Worm (Caenorhabditis elegans) whole organism, early embryonic: ENCODE results near the gene W07G4.2.

Experiments
- B0310.2 ChIP-seq: sonication (generic microtip); optimal IDR thresholded peaks from 2 replicates; lab custom pipeline; 2016; ENCODE audit warnings: mild to moderate bottlenecking, missing genetic modification characterization, missing compliant biosample characterization
- F13C5.2 ChIP-seq: sonication (generic microtip); optimal IDR thresholded peaks from 2 replicates; lab custom pipeline; 2017; ENCODE audit warnings: mild to moderate bottlenecking, missing genetic modification characterization, inconsistent platforms, missing compliant biosample characterization
- aly-1 ChIP-seq: sonication (generic microtip); optimal IDR thresholded peaks from 2 replicates; lab custom pipeline; 2016; ENCODE audit warnings: missing genetic modification characterization, missing compliant biosample characterization
- ama-1 ChIP-seq: fragments of 150-350 bp; optimal IDR thresholded peaks from 2 replicates; lab custom pipeline; 2014
- ceh-13 ChIP-seq: fragments of 200-800 bp; sonication (Bioruptor generic); optimal IDR thresholded peaks from 2 replicates; lab custom pipeline; 2018; ENCODE audit warnings: mild to moderate bottlenecking, missing genetic modification characterization, missing compliant biosample characterization
- ceh-36 ChIP-seq: sonication (generic microtip); optimal IDR thresholded peaks from 2 replicates; lab custom pipeline; 2016; ENCODE audit warnings: missing genetic modification characterization, inconsistent platforms, missing compliant biosample characterization
- ets-7 ChIP-seq: sonication (generic microtip); optimal IDR thresholded peaks from 2 replicates; lab custom pipeline; 2016; ENCODE audit warnings: missing genotype, missing genetic modification characterization, missing compliant biosample characterization
- flt-1 ChIP-seq: fragments of 200-800 bp; sonication (Bioruptor generic); IDR thresholded peaks from 2 replicates; pipeline ENCODE4 v1.3.6; 2022; ENCODE audit warnings: missing genetic modification characterization, missing compliant biosample characterization
- hmbx-1 ChIP-seq: sonication (generic microtip); optimal IDR thresholded peaks from 2 replicates; lab custom pipeline; 2016; ENCODE audit warnings: mild to moderate bottlenecking, missing genetic modification characterization, missing compliant biosample characterization
- hmg-4 ChIP-seq: fragments of 200-800 bp; sonication (Bioruptor generic); optimal IDR thresholded peaks from 2 replicates; lab custom pipeline; 2018; ENCODE audit warnings: mild to moderate bottlenecking, missing genetic modification characterization, missing compliant biosample characterization
- hnd-1 ChIP-seq: sonication (generic microtip); optimal IDR thresholded peaks from 2 replicates; lab custom pipeline; 2016; ENCODE audit warnings: missing genetic modification characterization, missing compliant biosample characterization
- pes-1 ChIP-seq: fragments of 200-800 bp; sonication (Bioruptor generic); IDR thresholded peaks from 2 replicates; pipeline ENCODE4 v1.3.6; 2022; ENCODE audit warnings: missing genetic modification reagents, missing genetic modification characterization, missing compliant biosample characterization
- scrt-1 ChIP-seq: fragments of 200-800 bp; sonication (Bioruptor generic); IDR thresholded peaks from 2 replicates; pipeline ENCODE4 v1.3.6; 2022; ENCODE audit warnings: missing genetic modification characterization, missing compliant biosample characterization
- sea-1 ChIP-seq: fragments of 200-800 bp; sonication (Bioruptor generic); conservative IDR thresholded peaks from 2 replicates; pipeline ENCODE4 v1.3.6; 2022; ENCODE audit warnings: missing genetic modification characterization, missing compliant biosample characterization
- tbx-11 ChIP-seq: fragments of 200-800 bp; sonication (Bioruptor generic); IDR thresholded peaks from 2 replicates; pipeline ENCODE4 v1.3.6; 2022; ENCODE audit warnings: missing genetic modification characterization, missing compliant biosample characterization
- tbx-37 ChIP-seq: fragments of 200-800 bp; sonication (Bioruptor generic); conservative IDR thresholded peaks from 2 replicates; pipeline ENCODE4 v1.3.6; 2022; ENCODE audit warnings: missing genetic modification reagents, missing genetic modification characterization, missing compliant biosample characterization
- tra-4 ChIP-seq: sonication (generic microtip); optimal IDR thresholded peaks from 2 replicates; lab custom pipeline; 2017; ENCODE audit warnings: missing genetic modification characterization, missing compliant biosample characterization

Gene W07G4.2

DNA sequence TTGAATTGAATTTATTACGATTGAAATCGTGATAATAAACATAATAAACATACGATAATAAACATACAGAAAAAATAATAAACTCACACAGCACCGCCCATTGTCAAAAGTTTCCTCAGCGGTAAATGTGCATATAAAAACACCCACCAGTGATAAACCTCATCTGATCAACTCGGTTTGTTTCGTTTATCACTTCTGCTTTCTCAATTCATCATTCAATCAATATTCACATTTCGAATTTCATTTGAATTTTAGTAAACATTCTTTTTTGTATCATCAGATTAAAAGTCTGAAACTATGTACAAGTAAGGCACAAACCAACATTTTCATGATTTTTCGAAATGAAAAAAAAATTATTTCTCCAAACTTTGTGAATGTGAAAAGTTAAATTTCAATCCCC is 23.2 kb downstream of the W07G4.2 start, which contains the start of gene try-10:
Gene try-10 (minus strand): TSS at position 101 of the 400 bp plus-strand sequence.
- TF ChIP-seq ets-7 (tag; lab: Kevin White, UChicago): no peak
- no peak for TF ChIP-seq sea-1 (GFP tag; lab: Robert Waterston, UW)
- no peak for TF ChIP-seq tbx-37
- TF ChIP-seq ama-1: no peak
- no peak for TF ChIP-seq tra-4
- no peak for TF ChIP-seq ceh-13 (GFP tag; lab: Kevin White, UChicago)
- TF ChIP-seq F13C5.2: no peak

DNA sequence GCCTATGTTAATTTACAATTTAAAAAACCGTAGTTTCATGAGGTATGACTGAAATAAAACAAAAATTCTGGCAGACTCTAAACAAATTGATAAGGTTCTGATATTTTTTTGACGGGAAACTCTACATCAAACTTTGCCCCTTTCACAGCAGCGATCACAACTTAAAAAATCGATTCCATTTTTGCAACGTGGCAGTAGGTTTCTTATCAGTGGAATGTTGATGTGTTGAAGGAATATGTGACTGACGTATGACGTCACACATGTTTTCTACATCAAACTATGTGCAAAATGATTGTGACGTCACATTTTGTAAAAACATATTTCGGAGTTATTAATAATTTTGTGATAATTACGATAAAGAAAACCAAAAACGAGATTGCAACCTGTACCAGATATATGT is 24.5 kb downstream of the W07G4.2 start:
- no peak for TF ChIP-seq tra-4
- TF ChIP-seq ceh-13 (GFP tag; lab: Kevin White, UChicago): no peak
- TF ChIP-seq ets-7 (tag; lab: Kevin White, UChicago): no peak
- no peak for TF ChIP-seq ama-1
- TF ChIP-seq hnd-1 (tag; lab: Kevin White, UChicago): no peak
- TF ChIP-seq scrt-1 (GFP tag; lab: Robert Waterston, UW): no peak
- no peak for TF ChIP-seq tbx-37
- TF ChIP-seq B0310.2 (tag; lab: Kevin White, UChicago): no peak
- no peak for TF ChIP-seq sea-1 (GFP tag; lab: Robert Waterston, UW)
- no peak for TF ChIP-seq flt-1 (GFP tag; lab: Robert Waterston, UW)
- TF ChIP-seq pes-1: no peak
- TF ChIP-seq hmg-4 (GFP tag; lab: Kevin White, UChicago): no peak
- TF ChIP-seq hmbx-1 (tag; lab: Kevin White, UChicago): no peak
- no peak for TF ChIP-seq F13C5.2
- TF ChIP-seq aly-1 (tag; lab: Kevin White, UChicago): no peak
- TF ChIP-seq ceh-36 (tag; lab: Kevin White, UChicago): no peak

DNA sequence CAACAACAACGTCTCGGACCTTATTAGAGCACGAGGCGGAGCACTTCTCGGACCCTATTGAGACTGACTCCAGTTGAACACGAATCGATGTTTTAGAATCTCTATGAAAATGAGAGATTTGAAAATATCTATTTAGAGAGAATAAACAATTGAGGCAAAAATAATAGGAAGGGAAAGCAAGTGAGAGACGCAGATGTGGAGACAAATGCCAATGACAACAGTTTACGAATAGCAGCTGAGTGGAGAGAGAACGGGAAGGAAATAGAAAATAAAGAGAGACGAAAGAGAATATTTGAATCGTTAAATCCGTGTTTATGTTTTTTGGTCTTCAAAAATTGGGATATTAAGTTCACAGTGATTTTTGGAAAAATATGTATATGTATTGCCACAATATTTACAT is 26.5 kb downstream of the W07G4.2 start:
- TF ChIP-seq F13C5.2 (no peak), ceh-13 (GFP tag; lab: Kevin White, UChicago) (no peak), ceh-36 (tag; lab: Kevin White, UChicago) (no peak), aly-1 (tag; lab: Kevin White, UChicago) (no peak), hmg-4 (GFP tag; lab: Kevin White, UChicago) (no peak), scrt-1 (GFP tag; lab: Robert Waterston, UW) (no peak), tbx-11 (GFP tag; lab: Robert Waterston, UW) (no peak), tra-4 (no peak), hnd-1 (tag; lab: Kevin White, UChicago) (no peak), flt-1 (GFP tag; lab: Robert Waterston, UW) (no peak), hmbx-1 (tag; lab: Kevin White, UChicago) (no peak), sea-1 (GFP tag; lab: Robert Waterston, UW) (no peak), pes-1 (no peak), ama-1 (no peak), tbx-37 (no peak), ets-7 (tag; lab: Kevin White, UChicago) (no peak), B0310.2 (tag; lab: Kevin White, UChicago) (no peak)

DNA sequence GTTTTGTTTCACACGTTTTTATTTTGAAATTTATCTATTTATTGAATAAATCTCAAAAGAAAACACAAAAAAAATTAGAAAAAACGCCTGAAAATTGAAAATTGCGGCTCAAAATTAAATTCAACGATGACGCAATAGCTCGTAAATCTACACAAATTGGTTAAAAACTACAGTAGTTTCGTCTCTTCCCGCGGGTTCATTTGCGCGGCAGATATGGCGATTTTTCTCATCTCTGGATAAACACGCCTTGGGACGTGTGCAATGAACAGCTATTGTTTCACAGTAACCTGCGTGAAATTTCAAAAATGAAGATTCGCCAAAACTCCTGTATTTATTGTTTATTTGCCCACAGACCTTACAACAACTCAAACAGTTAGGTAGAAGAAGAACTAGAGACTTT is 27.1 kb downstream of the W07G4.2 start:
- TF ChIP-seq hmbx-1 (tag; lab: Kevin White, UChicago) (no peak), B0310.2 (tag; lab: Kevin White, UChicago) (no peak)

DNA sequence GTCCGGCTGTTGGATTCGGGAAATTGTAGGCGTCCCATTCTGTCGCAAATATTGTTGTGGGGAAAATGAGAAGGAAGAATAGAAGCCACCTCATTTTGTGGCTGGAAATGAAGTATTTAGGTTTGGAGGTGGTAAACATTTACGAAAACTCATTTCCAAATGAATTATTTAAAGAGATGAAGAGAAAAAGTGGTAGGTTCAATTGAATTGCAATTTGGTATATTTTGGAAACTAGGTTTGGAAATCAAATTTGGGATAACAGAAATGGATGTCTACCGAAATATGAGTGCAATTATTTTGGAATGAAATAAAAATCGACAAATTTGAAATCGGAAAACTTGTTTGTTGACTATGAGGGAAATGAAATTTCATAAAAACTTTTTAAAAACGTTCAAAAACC is 27.5 kb downstream of the W07G4.2 start, which contains the start of gene F15B9.10:
Gene F15B9.10 (minus strand): TSS at position 101 of the 400 bp plus-strand sequence.
- TF ChIP-seq tbx-11 (GFP tag; lab: Robert Waterston, UW) (no peak), flt-1 (GFP tag; lab: Robert Waterston, UW) (no peak), ceh-13 (GFP tag; lab: Kevin White, UChicago) (no peak), pes-1 (no peak), hmbx-1 (tag; lab: Kevin White, UChicago) (no peak), ama-1 (no peak), tra-4 (no peak), F13C5.2 (no peak), hmg-4 (GFP tag; lab: Kevin White, UChicago) (no peak), B0310.2 (tag; lab: Kevin White, UChicago) (no peak), scrt-1 (GFP tag; lab: Robert Waterston, UW) (no peak), ceh-36 (tag; lab: Kevin White, UChicago) (no peak), tbx-37 (no peak), ets-7 (tag; lab: Kevin White, UChicago) (no peak), hnd-1 (tag; lab: Kevin White, UChicago) (no peak)

DNA sequence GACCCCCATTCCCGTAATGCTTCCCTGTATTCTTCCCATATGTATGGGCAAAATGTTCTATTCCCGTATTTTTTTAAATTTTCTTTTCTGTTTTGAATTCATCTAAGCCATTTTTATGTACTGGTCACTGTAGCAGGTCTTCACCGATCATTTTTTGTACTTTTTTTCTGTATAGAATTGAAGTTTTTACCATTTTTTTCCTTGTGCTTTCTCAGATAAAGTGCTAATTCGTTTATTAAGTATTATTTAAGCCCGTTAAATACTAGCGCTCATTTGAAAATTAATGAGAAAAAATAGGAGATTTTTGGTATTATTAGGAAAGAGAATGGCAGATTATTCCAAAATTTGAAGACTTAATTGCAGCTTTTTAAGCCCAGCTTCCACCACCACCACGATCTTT is 29.6 kb downstream of the W07G4.2 start:
- no peak for TF ChIP-seq hmg-4 (GFP tag; lab: Kevin White, UChicago)
- no peak for TF ChIP-seq tbx-11 (GFP tag; lab: Robert Waterston, UW)
- TF ChIP-seq tra-4: no peak
- TF ChIP-seq B0310.2 (tag; lab: Kevin White, UChicago): no peak
- TF ChIP-seq ceh-36 (tag; lab: Kevin White, UChicago): no peak
- no peak for TF ChIP-seq aly-1 (tag; lab: Kevin White, UChicago)
- TF ChIP-seq pes-1: no peak
- no peak for TF ChIP-seq sea-1 (GFP tag; lab: Robert Waterston, UW)

DNA sequence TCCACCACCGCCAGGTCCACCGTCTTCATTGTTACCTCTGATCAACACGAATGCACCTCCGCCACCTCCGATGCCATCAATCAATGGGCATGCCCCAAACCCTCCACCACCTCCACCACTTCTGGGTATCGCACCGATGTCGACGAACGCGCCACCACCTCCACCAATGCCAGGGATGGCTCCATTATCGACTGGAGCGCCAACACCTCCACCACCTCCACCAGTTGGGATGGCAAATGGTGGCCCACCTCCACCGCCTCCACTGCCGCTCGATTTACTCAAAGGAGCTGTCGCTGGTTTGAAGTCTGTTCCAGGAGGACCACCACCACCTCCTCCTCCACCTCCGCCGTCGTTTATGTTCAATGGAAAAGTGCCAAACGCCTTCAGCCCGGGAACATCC is 32.0 kb downstream of the W07G4.2 start:
- TF ChIP-seq flt-1 (GFP tag; lab: Robert Waterston, UW): no peak
- TF ChIP-seq ceh-36 (tag; lab: Kevin White, UChicago): no peak
- no peak for TF ChIP-seq F13C5.2
- TF ChIP-seq scrt-1 (GFP tag; lab: Robert Waterston, UW): no peak
- no peak for TF ChIP-seq B0310.2 (tag; lab: Kevin White, UChicago)
- no peak for TF ChIP-seq tbx-37
- no peak for TF ChIP-seq hmg-4 (GFP tag; lab: Kevin White, UChicago)
- TF ChIP-seq tbx-11 (GFP tag; lab: Robert Waterston, UW): no peak
- TF ChIP-seq tra-4: no peak

DNA sequence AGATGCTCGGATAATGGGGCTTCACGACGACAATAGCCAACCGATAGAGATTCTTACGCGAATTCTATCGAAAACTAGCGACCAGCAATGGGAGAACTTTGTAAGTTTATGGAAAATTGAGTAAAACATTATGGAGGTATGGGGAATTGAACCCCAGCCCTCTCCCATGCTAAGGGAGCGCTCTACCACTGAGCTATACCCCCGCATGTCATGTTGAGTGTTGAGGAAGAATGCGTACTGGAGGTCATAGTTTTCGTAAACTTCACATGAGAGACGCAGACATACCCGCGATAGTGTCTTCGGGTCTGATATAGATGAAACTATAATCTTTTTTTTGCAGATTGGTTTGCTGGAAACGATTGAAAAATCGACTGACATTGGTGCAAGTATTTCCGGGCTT is 33.0 kb downstream of the W07G4.2 start:
- TF ChIP-seq ets-7 (tag; lab: Kevin White, UChicago) (peak; percentile 86), hnd-1 (tag; lab: Kevin White, UChicago) (peak; percentile 82), B0310.2 (tag; lab: Kevin White, UChicago) (peak; percentile 86), hmbx-1 (tag; lab: Kevin White, UChicago) (peak; percentile 68), ceh-36 (tag; lab: Kevin White, UChicago) (peak; percentile 84), tra-4 (peak; percentile 8), tbx-37 (peak; percentile 83), aly-1 (tag; lab: Kevin White, UChicago) (peak; percentile 88), ceh-13 (GFP tag; lab: Kevin White, UChicago) (peak; percentile 76), F13C5.2 (peak; percentile 70), tbx-11 (GFP tag; lab: Robert Waterston, UW) (peak; percentile 88), pes-1 (peak; percentile 92), ama-1 (no peak), hmg-4 (GFP tag; lab: Kevin White, UChicago) (peak; percentile 88), flt-1 (GFP tag; lab: Robert Waterston, UW) (peak; percentile 89), scrt-1 (GFP tag; lab: Robert Waterston, UW) (peak; percentile 91), sea-1 (GFP tag; lab: Robert Waterston, UW) (peak; percentile 89)
